Worm (Caenorhabditis elegans) whole organism, L4/young adult: ENCODE data around the gene C16C8.12.
"Not testable (repeated sequence)": the region's sequence is repeated elsewhere in the genome, so short reads cannot be mapped to it uniquely, and the experiment has no call there.

ENCODE experiments used
- W03F9.2 ChIP-seq: fragments of 150-350 bp; optimal IDR thresholded peaks from 2 replicates; lab custom pipeline; 2014; ENCODE audit warnings: missing biosample characterization, missing genetic modification characterization
- dao-5 ChIP-seq: sonication (generic microtip); optimal IDR thresholded peaks from 2 replicates; lab custom pipeline; 2016; ENCODE audit warnings: missing genotype, missing genetic modification characterization, moderate library complexity, missing compliant biosample characterization
- him-1 ChIP-seq: sonication (generic microtip); optimal IDR thresholded peaks from 2 replicates; lab custom pipeline; 2016; ENCODE audit warnings: missing genotype, missing genetic modification reagents, missing genetic modification characterization, missing compliant biosample characterization

DNA sequence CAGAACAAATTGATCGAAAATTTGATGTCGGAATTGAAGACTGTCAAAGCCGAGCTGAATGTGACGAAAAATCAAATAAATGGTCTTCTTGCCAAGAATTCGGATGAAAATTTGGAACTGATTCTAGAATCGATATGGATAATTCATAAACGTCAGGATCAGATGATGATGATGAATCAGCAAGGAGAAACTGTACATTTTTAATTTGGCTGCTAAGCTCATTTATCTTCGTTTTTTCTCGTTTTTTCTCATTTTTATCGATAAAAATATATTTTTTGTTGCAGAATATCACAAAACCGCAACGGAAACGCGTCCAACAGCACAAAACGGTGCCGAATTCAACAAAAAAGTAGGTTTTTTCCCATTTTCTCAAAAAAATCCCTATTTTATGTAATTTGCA lies 3.0 kb upstream of the C16C8.12 start, which contains the start of gene C16C8.14:
- TF ChIP-seq him-1 (tag; lab: Kevin White, UChicago); dao-5 (tag; lab: Kevin White, UChicago); W03F9.2: not testable (repeated sequence)
